Fruit fly (Drosophila melanogaster): ENCODE results near the gene CG46468.

- TF ChIP-seq p53 (GFP tag; optimal IDR thresholded peaks at IDR 0.05), result no peak
- no peak for TF ChIP-seq CG1832 (GFP tag; optimal IDR thresholded peaks at IDR 0.05)
- no peak for TF ChIP-seq Rfx (GFP tag; IDR thresholded peaks at IDR 0.05)
- no peak for TF ChIP-seq CG8388 (GFP tag; optimal IDR thresholded peaks at IDR 0.05)
- TF ChIP-seq tap (tag; optimal IDR thresholded peaks at IDR 0.05), result no peak
- no peak for TF ChIP-seq fru (optimal IDR thresholded peaks at IDR 0.05)
- TF ChIP-seq Optix (GFP tag; IDR thresholded peaks at IDR 0.05), result no peak
- TF ChIP-seq CG34376 (GFP tag; optimal IDR thresholded peaks at IDR 0.05), result no peak
- TF ChIP-seq GATAe (GFP tag; conservative IDR thresholded peaks at IDR 0.05), result no peak
- TF ChIP-seq Sox102F (GFP tag; optimal IDR thresholded peaks at IDR 0.05), result no peak
- TF ChIP-seq Abd-B (GFP tag; optimal IDR thresholded peaks at IDR 0.05), result no peak
- TF ChIP-seq dati (GFP tag; IDR thresholded peaks at IDR 0.05), result no peak
These were observed 56.6 kb downstream of the CG46468 start for dm6 chr2L:9508547-9509197.
